Worm (Caenorhabditis elegans) whole organism, mixed stage, embryonic: ENCODE data around the gene cnc-2.

ENCODE experiments used
- M03D4.4 ChIP-seq: sonication (generic microtip); optimal IDR thresholded peaks from 2 replicates; lab custom pipeline; 2017; ENCODE audit warnings: mild to moderate bottlenecking, missing genetic modification characterization, missing compliant biosample characterization
- bed-3 ChIP-seq: fragments of 200-800 bp; sonication (Bioruptor generic); optimal IDR thresholded peaks from 3 replicates; lab custom pipeline; 2018; ENCODE audit warnings: mild to moderate bottlenecking, missing genetic modification characterization, moderate library complexity, missing compliant biosample characterization
- blmp-1 ChIP-seq: fragments of 150-350 bp; optimal IDR thresholded peaks from 2 replicates; lab custom pipeline; 2014; ENCODE audit warnings: missing biosample characterization, missing genetic modification characterization
- ceh-39 ChIP-seq: fragments of 150-350 bp; optimal IDR thresholded peaks from 2 replicates; lab custom pipeline; 2014; ENCODE audit warnings: missing biosample characterization, missing genetic modification characterization
- ceh-83 ChIP-seq: fragments of 200-800 bp; sonication (Bioruptor generic); optimal IDR thresholded peaks from 2 replicates; lab custom pipeline; 2018; ENCODE audit warnings: mild to moderate bottlenecking, missing genetic modification characterization, missing compliant biosample characterization
- ces-1 ChIP-seq: fragments of 150-350 bp; optimal IDR thresholded peaks from 2 replicates; lab custom pipeline; 2014; ENCODE audit warnings: missing biosample characterization, missing genetic modification reagents, missing genetic modification characterization
- cnd-1 ChIP-seq: fragments of 200-800 bp; sonication (Bioruptor generic); optimal IDR thresholded peaks from 2 replicates; lab custom pipeline; 2018; ENCODE audit warnings: mild to moderate bottlenecking, missing genetic modification characterization, missing compliant biosample characterization
- elt-1 ChIP-seq: sonication (generic microtip); optimal IDR thresholded peaks from 2 replicates; lab custom pipeline; 2017; ENCODE audit warnings: missing genetic modification characterization, mild to moderate bottlenecking, missing compliant biosample characterization, antibody characterized with exemption, moderate library complexity, borderline replicate concordance; ENCODE audit not compliant: insufficient read depth
- elt-3 ChIP-seq: fragments of 150-350 bp; optimal IDR thresholded peaks from 2 replicates; lab custom pipeline; 2014; ENCODE audit warnings: missing biosample characterization, missing genetic modification characterization
- flh-1 ChIP-seq: fragments of 200-800 bp; sonication (Bioruptor generic); optimal IDR thresholded peaks from 2 replicates; lab custom pipeline; 2018; ENCODE audit warnings: mild to moderate bottlenecking, missing genetic modification characterization, moderate library complexity, missing compliant biosample characterization
- ham-2 ChIP-seq: fragments of 200-800 bp; sonication (Bioruptor generic); optimal IDR thresholded peaks from 2 replicates; lab custom pipeline; 2018; ENCODE audit warnings: mild to moderate bottlenecking, missing genetic modification characterization, missing compliant biosample characterization
- hlh-1 ChIP-seq: fragments of 150-350 bp; optimal IDR thresholded peaks from 2 replicates; lab custom pipeline; 2014; ENCODE audit warnings: missing biosample characterization, missing genetic modification reagents, missing genetic modification characterization
- lin-13 ChIP-seq: fragments of 150-350 bp; optimal IDR thresholded peaks from 2 replicates; lab custom pipeline; 2014; ENCODE audit warnings: missing biosample characterization, missing genetic modification characterization
- lsy-2 ChIP-seq: fragments of 150-350 bp; optimal IDR thresholded peaks from 2 replicates; lab custom pipeline; 2014; ENCODE audit warnings: missing biosample characterization, missing genetic modification characterization
- mab-5 ChIP-seq: fragments of 150-350 bp; optimal IDR thresholded peaks from 2 replicates; lab custom pipeline; 2014; ENCODE audit warnings: missing biosample characterization, missing genetic modification characterization
- mep-1 ChIP-seq: fragments of 150-350 bp; optimal IDR thresholded peaks from 2 replicates; lab custom pipeline; 2017; ENCODE audit warnings: missing biosample characterization, missing genetic modification reagents, missing genetic modification characterization, inconsistent platforms
- mls-2 ChIP-seq: sonication (generic microtip); optimal IDR thresholded peaks from 2 replicates; lab custom pipeline; 2016; ENCODE audit warnings: mild to moderate bottlenecking, missing genetic modification characterization, moderate library complexity, missing compliant biosample characterization
- nhr-12 ChIP-seq: fragments of 150-350 bp; optimal IDR thresholded peaks from 2 replicates; lab custom pipeline; 2014; ENCODE audit warnings: missing biosample characterization, missing genetic modification characterization
- nhr-2 ChIP-seq: fragments of 150-350 bp; optimal IDR thresholded peaks from 2 replicates; lab custom pipeline; 2014; ENCODE audit warnings: missing biosample characterization, missing genetic modification characterization
- nhr-237 ChIP-seq: fragments of 150-350 bp; optimal IDR thresholded peaks from 2 replicates; lab custom pipeline; 2014; ENCODE audit warnings: missing biosample characterization, missing genetic modification characterization
- nhr-28 ChIP-seq: fragments of 150-350 bp; optimal IDR thresholded peaks from 2 replicates; lab custom pipeline; 2014; ENCODE audit warnings: missing biosample characterization, missing genetic modification characterization
- nhr-76 ChIP-seq: sonication (generic microtip); optimal IDR thresholded peaks from 2 replicates; lab custom pipeline; 2017; ENCODE audit warnings: missing biosample characterization, missing genetic modification characterization
- pha-4 ChIP-seq: fragments of 150-350 bp; optimal IDR thresholded peaks from 2 replicates; lab custom pipeline; 2018; ENCODE audit warnings: missing biosample characterization, missing genetic modification reagents, missing genetic modification characterization
- sem-2 ChIP-seq: fragments of 200-800 bp; sonication (Bioruptor generic); optimal IDR thresholded peaks from 2 replicates; lab custom pipeline; 2018; ENCODE audit warnings: mild to moderate bottlenecking, missing genetic modification characterization, missing compliant biosample characterization
- sptf-1 ChIP-seq: sonication (generic microtip); optimal IDR thresholded peaks from 2 replicates; lab custom pipeline; 2017; ENCODE audit warnings: mild to moderate bottlenecking, missing genetic modification characterization, moderate library complexity, missing compliant biosample characterization
- tbx-8 ChIP-seq: fragments of 200-800 bp; sonication (Bioruptor generic); optimal IDR thresholded peaks from 2 replicates; lab custom pipeline; 2018; ENCODE audit warnings: mild to moderate bottlenecking, missing genetic modification characterization, moderate library complexity, missing compliant biosample characterization
- unc-120 ChIP-seq: sonication (generic microtip); optimal IDR thresholded peaks from 2 replicates; lab custom pipeline; 2017; ENCODE audit warnings: missing genetic modification characterization, missing compliant biosample characterization; ENCODE audit not compliant: poor library complexity, severe bottlenecking
- unc-39 ChIP-seq: fragments of 150-350 bp; optimal IDR thresholded peaks from 2 replicates; lab custom pipeline; 2014; ENCODE audit warnings: missing biosample characterization, missing genetic modification characterization
- unc-62 ChIP-seq: fragments of 150-350 bp; optimal IDR thresholded peaks from 2 replicates; lab custom pipeline; 2014; ENCODE audit warnings: missing biosample characterization, missing genetic modification reagents, missing genetic modification characterization
- zip-8 ChIP-seq: fragments of 150-350 bp; optimal IDR thresholded peaks from 2 replicates; lab custom pipeline; 2014; ENCODE audit warnings: missing biosample characterization, missing genetic modification characterization
- ztf-11 ChIP-seq: fragments of 150-350 bp; optimal IDR thresholded peaks from 2 replicates; lab custom pipeline; 2014; ENCODE audit warnings: missing biosample characterization, missing genetic modification characterization

Gene cnc-2

DNA sequence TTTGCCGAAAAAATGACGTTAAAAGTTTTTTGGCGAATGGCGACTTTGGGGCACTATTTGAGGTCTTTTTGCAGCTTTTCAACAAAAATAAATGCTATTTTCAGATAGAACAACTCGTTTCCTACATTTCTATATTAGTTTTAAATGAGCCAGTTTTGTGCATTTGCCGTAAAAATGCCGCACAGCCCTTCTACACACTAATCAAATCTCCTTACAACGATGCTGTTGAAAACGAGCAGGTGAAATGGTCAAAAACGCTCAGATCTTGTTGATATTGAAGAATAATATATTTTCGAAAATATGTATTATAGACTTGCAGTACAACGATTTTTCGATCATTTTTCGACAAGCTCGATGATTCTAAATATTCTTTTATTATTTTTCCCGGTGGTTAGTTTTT is 4.8 kb upstream of the cnc-2 start, which contains the start of gene chil-14:
Gene chil-14 (plus strand): TSS at position 301 of the 400 bp plus-strand sequence.
- no peak for TF ChIP-seq lin-13
- no peak for TF ChIP-seq ceh-39 (tag; lab: Kevin White, UChicago)
- no peak for TF ChIP-seq unc-39
- no peak for TF ChIP-seq sem-2 (GFP tag; lab: Kevin White, UChicago)
- no peak for TF ChIP-seq unc-120 (tag; lab: Kevin White, UChicago)
- TF ChIP-seq flh-1 (GFP tag; lab: Kevin White, UChicago): no peak
- TF ChIP-seq tbx-8: no peak
- no peak for TF ChIP-seq nhr-237 (tag; lab: Kevin White, UChicago)
- no peak for TF ChIP-seq elt-1 (tag; lab: Kevin White, UChicago)

DNA sequence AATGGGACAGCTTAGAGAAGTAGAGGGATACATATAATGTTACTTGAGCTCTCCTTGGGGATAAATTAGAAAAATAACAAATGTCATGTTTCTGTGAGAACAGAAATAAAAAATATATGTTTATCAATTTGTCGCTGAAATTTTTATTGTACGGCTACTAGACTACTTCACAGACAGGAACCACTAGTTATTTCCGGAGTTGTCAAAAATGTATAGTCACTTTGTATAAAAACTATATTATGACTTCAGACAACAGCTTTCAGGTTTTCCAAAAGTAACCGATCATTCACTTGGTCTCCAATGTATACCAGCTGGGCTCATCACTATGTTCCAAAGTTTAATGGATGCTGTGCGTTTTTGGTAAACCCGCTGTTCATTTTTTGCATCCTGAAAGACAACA is 1.4 kb upstream of the cnc-2 start, which contains the start of gene srj-23:
Gene srj-23 (plus strand): TSS at position 301 of the 400 bp plus-strand sequence.
- TF ChIP-seq nhr-76 (tag; lab: Kevin White, UChicago): no peak
- no peak for TF ChIP-seq nhr-2 (tag; lab: Kevin White, UChicago)
- TF ChIP-seq nhr-12 (tag; lab: Kevin White, UChicago): no peak
- no peak for TF ChIP-seq tbx-8
- no peak for TF ChIP-seq nhr-28 (tag; lab: Kevin White, UChicago)
- TF ChIP-seq unc-62 (GFP tag; lab: Kevin White, UChicago): no peak
- no peak for TF ChIP-seq sem-2 (GFP tag; lab: Kevin White, UChicago)
- TF ChIP-seq M03D4.4 (tag; lab: Kevin White, UChicago): no peak
- TF ChIP-seq ceh-83 (GFP tag; lab: Kevin White, UChicago): no peak
- no peak for TF ChIP-seq mep-1
- TF ChIP-seq mls-2 (tag; lab: Kevin White, UChicago): no peak
- TF ChIP-seq hlh-1 (tag; lab: Kevin White, UChicago): no peak
- no peak for TF ChIP-seq unc-39
- no peak for TF ChIP-seq blmp-1
- TF ChIP-seq zip-8 (tag; lab: Kevin White, UChicago): no peak
- TF ChIP-seq cnd-1 (tag; lab: Kevin White, UChicago): no peak
- no peak for TF ChIP-seq elt-1 (tag; lab: Kevin White, UChicago)
- TF ChIP-seq ces-1 (GFP tag; lab: Kevin White, UChicago): no peak
- TF ChIP-seq ceh-39 (tag; lab: Kevin White, UChicago): no peak

DNA sequence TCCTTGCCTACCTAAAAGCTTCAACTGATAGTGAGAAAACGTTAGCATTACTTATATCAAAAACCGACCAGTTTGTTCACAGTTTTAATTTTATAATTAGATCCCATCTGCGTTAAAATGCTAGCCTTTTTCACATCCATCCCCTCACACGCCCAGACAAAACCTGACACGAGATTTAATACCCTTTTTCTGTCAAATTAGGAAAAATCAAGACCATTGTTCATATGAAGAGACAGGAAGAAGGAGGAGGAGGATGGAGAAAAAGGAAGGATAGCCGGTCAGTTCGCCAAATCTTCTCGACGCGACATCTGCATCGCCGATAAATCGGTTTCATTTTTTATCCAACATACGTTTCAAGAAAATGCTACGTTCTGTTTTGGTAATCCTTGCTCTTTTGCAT is 2.3 kb downstream of the cnc-2 start, which contains the start of gene cnc-3:
Gene cnc-3 (plus strand): TSS at position 281 of the 400 bp plus-strand sequence.
- TF ChIP-seq pha-4 (tag; lab: Kevin White, UChicago) (no peak), ceh-83 (GFP tag; lab: Kevin White, UChicago) (no peak), mls-2 (tag; lab: Kevin White, UChicago) (no peak)
- TF ChIP-seq, all 35 proteins: peak for 0

DNA sequence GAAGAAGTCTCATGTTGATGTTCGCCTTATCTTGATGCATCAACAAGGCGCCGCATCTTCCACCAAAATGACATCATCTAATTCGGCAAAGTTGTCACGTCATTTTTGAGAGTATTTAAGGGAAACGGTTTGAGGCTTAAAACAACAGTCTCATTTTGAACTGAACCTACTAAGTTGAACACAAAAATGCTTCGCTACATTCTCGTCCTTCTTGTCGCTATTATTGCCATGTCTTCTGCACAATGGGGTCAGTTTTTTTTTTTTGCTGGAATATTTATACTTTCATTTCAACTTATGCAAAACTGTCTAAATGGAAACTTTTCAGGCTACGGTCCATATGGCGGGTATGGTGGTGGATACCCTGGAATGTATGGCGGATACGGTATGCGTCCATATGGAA is 2.9 kb downstream of the cnc-2 start, which contains the start of gene cnc-4:
Gene cnc-4 (plus strand): TSS at position 117 of the 400 bp plus-strand sequence.
- TF ChIP-seq ztf-11 (no peak), ceh-83 (GFP tag; lab: Kevin White, UChicago) (no peak), bed-3 (no peak), M03D4.4 (tag; lab: Kevin White, UChicago) (no peak), nhr-237 (tag; lab: Kevin White, UChicago) (no peak), flh-1 (GFP tag; lab: Kevin White, UChicago) (no peak), hlh-1 (tag; lab: Kevin White, UChicago) (no peak), mab-5 (tag; lab: Kevin White, UChicago) (no peak), nhr-76 (tag; lab: Kevin White, UChicago) (no peak), unc-120 (tag; lab: Kevin White, UChicago) (no peak), pha-4 (tag; lab: Kevin White, UChicago) (no peak), elt-3 (no peak), sptf-1 (no peak)

DNA sequence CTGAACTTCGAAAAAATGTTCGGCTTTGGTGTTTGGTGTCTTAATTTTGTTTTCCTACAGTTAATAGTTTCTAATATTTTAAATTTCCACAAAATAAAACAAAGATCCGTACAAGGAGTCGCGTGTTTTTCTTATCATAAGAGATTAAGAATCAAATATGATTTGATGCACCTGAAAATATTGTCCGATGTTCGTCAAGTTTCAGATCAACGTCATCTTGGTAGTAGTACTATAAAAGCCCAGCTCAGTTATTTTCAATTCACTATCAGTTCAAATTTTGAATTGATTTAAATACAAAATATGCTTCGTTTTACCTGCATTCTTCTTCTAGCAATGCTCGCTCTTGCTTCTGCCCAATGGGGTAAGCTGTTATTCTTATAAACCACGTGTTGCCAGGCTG is 4.9 kb downstream of the cnc-2 start, which contains the start of gene cnc-5:
Gene cnc-5 (plus strand): TSS at position 301 of the 400 bp plus-strand sequence.
- TF ChIP-seq ham-2 (GFP tag; lab: Kevin White, UChicago) (no peak), hlh-1 (tag; lab: Kevin White, UChicago) (no peak), elt-1 (tag; lab: Kevin White, UChicago) (no peak), blmp-1 (no peak), pha-4 (tag; lab: Kevin White, UChicago) (no peak), lsy-2 (no peak), nhr-12 (tag; lab: Kevin White, UChicago) (no peak), cnd-1 (tag; lab: Kevin White, UChicago) (no peak), sptf-1 (no peak)
